Worm (Caenorhabditis elegans): ENCODE measurements around the gene C36C5.4.

Gene C36C5.4

ce11 chrV:3176161-3176560 lies 9.8 kb downstream of the C36C5.4 start, which contains the start of gene srab-8:
srab-8 (plus strand) TSS chrV:3176461.
- TF ChIP-seq ceh-22 (tag; optimal IDR thresholded peaks at IDR 0.05) (no peak), lim-6 (tag; optimal IDR thresholded peaks at IDR 0.05) (no peak), madf-2 (tag; optimal IDR thresholded peaks at IDR 0.05) (no peak), ceh-30 (tag; optimal IDR thresholded peaks at IDR 0.05) (no peak), tbx-2 (tag; optimal IDR thresholded peaks at IDR 0.05) (no peak), fkh-10 (GFP tag; optimal IDR thresholded peaks at IDR 0.05) (no peak), hlh-8 (tag; optimal IDR thresholded peaks at IDR 0.05) (no peak), unc-3 (GFP tag; conservative IDR thresholded peaks at IDR 0.05) (no peak), unc-3 (tag; optimal IDR thresholded peaks at IDR 0.05) (no peak), nhr-232 (tag; optimal IDR thresholded peaks at IDR 0.05) (no peak), ceh-14 (tag; optimal IDR thresholded peaks at IDR 0.05) (no peak), ama-1 (optimal IDR thresholded peaks at IDR 0.05) (no peak), ceh-9 (tag; optimal IDR thresholded peaks at IDR 0.05) (no peak), ztf-16 (tag; optimal IDR thresholded peaks at IDR 0.05) (no peak)

- TF ChIP-seq ceh-30 (tag; optimal IDR thresholded peaks at IDR 0.05) = no peak
- no peak for TF ChIP-seq unc-42 (tag; optimal IDR thresholded peaks at IDR 0.05)
- no peak for TF ChIP-seq sox-4 (tag; optimal IDR thresholded peaks at IDR 0.05)
- TF ChIP-seq K02D7.2 (tag; optimal IDR thresholded peaks at IDR 0.05) = no peak
- no peak for TF ChIP-seq pros-1 (tag; optimal IDR thresholded peaks at IDR 0.05)
- TF ChIP-seq dmd-4 (tag; optimal IDR thresholded peaks at IDR 0.05; ENCODE audit: borderline replicate concordance) = no peak
- TF ChIP-seq madf-2 (tag; optimal IDR thresholded peaks at IDR 0.05) = no peak
- TF ChIP-seq pag-3 (tag; optimal IDR thresholded peaks at IDR 0.05; ENCODE audit: borderline replicate concordance) = no peak
- TF ChIP-seq Y22D7AL.16 (tag; optimal IDR thresholded peaks at IDR 0.05) = no peak
- TF ChIP-seq ceh-48 (tag; optimal IDR thresholded peaks at IDR 0.05) = no peak
- no peak for TF ChIP-seq lim-6 (tag; optimal IDR thresholded peaks at IDR 0.05)
- no peak for TF ChIP-seq fkh-6 (tag; optimal IDR thresholded peaks at IDR 0.05)
- TF ChIP-seq C08G9.2 (tag; optimal IDR thresholded peaks at IDR 0.05) = no peak
Observed at ce11 chrV:3185855-3186254, 19.5 kb downstream of the C36C5.4 start.

ce11 chrV:3188043-3188442 lies 21.7 kb downstream of the C36C5.4 start, which contains the start of gene lag-2:
lag-2 (plus strand) TSS chrV:3188343.
- TF ChIP-seq ref-2 (tag; optimal IDR thresholded peaks at IDR 0.05) (no peak), ceh-48 (tag; optimal IDR thresholded peaks at IDR 0.05) (no peak), hlh-8 (tag; optimal IDR thresholded peaks at IDR 0.05) (no peak), elt-4 (tag; optimal IDR thresholded peaks at IDR 0.05) (no peak), ceh-22 (tag; optimal IDR thresholded peaks at IDR 0.05) (no peak), gmeb-2 (tag; optimal IDR thresholded peaks at IDR 0.05) (no peak), ttx-3 (tag; optimal IDR thresholded peaks at IDR 0.05) (no peak), ceh-2 (tag; optimal IDR thresholded peaks at IDR 0.05) (no peak)

- TF ChIP-seq ceh-30 (tag; optimal IDR thresholded peaks at IDR 0.05) (peak; percentile 90), hlh-13 (GFP tag; optimal IDR thresholded peaks at IDR 0.05) (no peak), elt-2 (tag; optimal IDR thresholded peaks at IDR 0.05) (peak; percentile 74)
Observed at ce11 chrV:3193091-3193608, 26.8 kb downstream of the C36C5.4 start, which contains the start of the genes Y73C8B.3 and Y73C8B.9. Y73C8B.3 (minus strand) TSS chrV:3193237. Y73C8B.9 (plus strand) TSS chrV:3193558.

- TF ChIP-seq nhr-11 (tag; optimal IDR thresholded peaks at IDR 0.05) = no peak
- no peak for TF ChIP-seq hlh-8 (tag; optimal IDR thresholded peaks at IDR 0.05)
- no peak for TF ChIP-seq ets-4 (tag; optimal IDR thresholded peaks at IDR 0.05)
- no peak for TF ChIP-seq ztf-16 (tag; optimal IDR thresholded peaks at IDR 0.05)
- no peak for TF ChIP-seq pha-4 (tag; optimal IDR thresholded peaks at IDR 0.05)
Observed at ce11 chrV:3194952-3195450, 28.6 kb downstream of the C36C5.4 start, which contains the start of gene Y73C8B.2. Y73C8B.2 (minus strand) TSS chrV:3195002.

Measured in whole organism, late embryonic.